Worm (Caenorhabditis elegans): Measurements from ENCODE around the gene lsm-7.

lsm-7 gene

DNA sequence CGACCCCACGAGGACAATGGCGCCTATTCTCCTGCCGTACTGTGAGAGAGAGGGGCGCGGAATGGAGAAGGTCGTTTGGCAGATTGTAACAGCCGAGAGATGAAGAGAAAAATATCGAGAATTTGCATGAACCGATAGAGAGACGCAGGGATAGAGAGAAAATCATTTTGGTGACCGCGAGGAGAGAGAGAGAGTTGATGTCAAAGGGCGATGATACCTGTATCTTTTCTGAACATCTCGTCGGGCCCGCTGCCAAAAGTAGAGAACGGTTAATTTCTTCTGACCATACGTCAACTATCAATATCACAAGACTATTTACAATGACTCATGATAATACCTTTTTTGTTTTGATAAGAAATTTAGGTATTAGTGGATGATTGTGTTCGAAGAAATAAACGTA, 42.7 kb downstream of the lsm-7 start (continued):
- TF ChIP-seq ces-1 (GFP tag; optimal IDR thresholded peaks at IDR 0.05), result no peak

DNA sequence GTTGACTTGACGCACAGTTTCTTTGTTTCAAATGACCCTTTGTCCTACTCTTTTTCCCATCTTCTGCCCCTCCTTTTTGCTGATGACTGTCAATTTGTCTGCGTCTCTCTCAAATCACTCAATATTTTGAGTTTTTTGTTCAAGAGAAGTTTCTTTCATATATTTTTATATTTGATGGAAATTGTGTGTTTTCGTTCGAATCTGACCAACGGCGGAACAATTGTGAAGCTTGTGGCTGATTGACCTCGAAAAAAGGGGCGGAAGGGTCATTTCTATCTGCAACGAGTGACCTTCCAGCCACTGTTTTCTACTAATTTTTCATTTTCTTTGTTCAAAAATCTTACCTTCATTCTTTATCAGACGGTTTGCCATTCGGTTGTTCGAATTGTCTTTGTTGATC, 45.3 kb downstream of the lsm-7 start:
- TF ChIP-seq snpc-1.2 (GFP tag; IDR thresholded peaks at IDR 0.05), result no peak
- no peak for TF ChIP-seq nhr-25 (tag; optimal IDR thresholded peaks at IDR 0.05; ENCODE audit: borderline replicate concordance, insufficient read depth)
- no peak for TF ChIP-seq attf-4 (tag; optimal IDR thresholded peaks at IDR 0.05)
- no peak for TF ChIP-seq fos-1 (tag; optimal IDR thresholded peaks at IDR 0.05)
- TF ChIP-seq ceh-44 (GFP tag; IDR thresholded peaks at IDR 0.05), result no peak
- no peak for TF ChIP-seq ceh-62 (tag; optimal IDR thresholded peaks at IDR 0.05)
- no peak for TF ChIP-seq nhr-77 (tag; optimal IDR thresholded peaks at IDR 0.05)
- TF ChIP-seq daf-16 (GFP tag; optimal IDR thresholded peaks at IDR 0.05), result no peak
- no peak for TF ChIP-seq daf-16 (tag; optimal IDR thresholded peaks at IDR 0.05)
- no peak for TF ChIP-seq lir-3 (tag; optimal IDR thresholded peaks at IDR 0.05)
- TF ChIP-seq nhr-41 (GFP tag; IDR thresholded peaks at IDR 0.05), result no peak
- no peak for TF ChIP-seq Y105C5A.15 (GFP tag; IDR thresholded peaks at IDR 0.05)
- TF ChIP-seq arid-1 (GFP tag; conservative IDR thresholded peaks at IDR 0.05), result no peak
- TF ChIP-seq madf-9 (GFP tag; conservative IDR thresholded peaks at IDR 0.05), result no peak
- no peak for TF ChIP-seq daf-19 (GFP tag; conservative IDR thresholded peaks at IDR 0.05)
- no peak for TF ChIP-seq nhr-42 (GFP tag; IDR thresholded peaks at IDR 0.05)
- no peak for TF ChIP-seq cey-2 (tag; optimal IDR thresholded peaks at IDR 0.05; ENCODE audit: borderline replicate concordance, insufficient read depth)
- TF ChIP-seq mdt-29 (GFP tag; IDR thresholded peaks at IDR 0.05), result no peak
- TF ChIP-seq jun-1 (tag; optimal IDR thresholded peaks at IDR 0.05), result no peak
- no peak for TF ChIP-seq ceh-20 (GFP tag; IDR thresholded peaks at IDR 0.05)

DNA sequence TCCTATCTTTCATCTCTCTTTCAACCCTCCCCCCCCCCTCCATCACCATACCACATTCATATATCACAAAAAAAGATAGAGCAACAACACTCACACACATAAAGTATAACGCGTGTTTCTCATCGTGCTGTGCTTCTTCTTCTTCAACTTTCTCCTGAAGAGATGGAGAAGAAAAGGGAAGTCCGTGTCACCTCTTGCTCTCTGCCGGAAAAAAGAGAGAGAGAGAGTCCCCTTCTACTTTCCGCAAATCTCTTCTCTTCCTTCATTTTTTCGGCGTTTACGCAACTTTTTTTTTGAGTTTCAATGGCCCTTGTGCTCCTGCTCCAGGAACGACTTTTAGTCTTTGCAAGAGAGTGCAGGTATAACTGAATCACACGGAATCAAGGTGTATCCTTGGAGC, 46.4 kb downstream of the lsm-7 start:
- TF ChIP-seq hlh-11 (tag; optimal IDR thresholded peaks at IDR 0.05), result peak; percentile 46
- no peak for TF ChIP-seq F26F4.8 (GFP tag; conservative IDR thresholded peaks at IDR 0.05)
- TF ChIP-seq attf-4 (tag; optimal IDR thresholded peaks at IDR 0.05), result no peak
- no peak for TF ChIP-seq nhr-111 (GFP tag; optimal IDR thresholded peaks at IDR 0.05)
- TF ChIP-seq mdl-1 (tag; optimal IDR thresholded peaks at IDR 0.05), result no peak
- TF ChIP-seq daf-8 (GFP tag; IDR thresholded peaks at IDR 0.05), result no peak
- no peak for TF ChIP-seq Y5F2A.4 (GFP tag; optimal IDR thresholded peaks at IDR 0.05)
- TF ChIP-seq nhr-41 (GFP tag; IDR thresholded peaks at IDR 0.05), result no peak
- TF ChIP-seq T26A8.4 (GFP tag; IDR thresholded peaks at IDR 0.05), result no peak
- peak; percentile 45 for TF ChIP-seq hlh-30 (tag; optimal IDR thresholded peaks at IDR 0.05; ENCODE audit: insufficient read depth)
- TF ChIP-seq fkh-10 (GFP tag; optimal IDR thresholded peaks at IDR 0.05), result peak; percentile 46
- TF ChIP-seq mxl-3 (GFP tag; optimal IDR thresholded peaks at IDR 0.05), result no peak
- TF ChIP-seq aha-1 (tag), result peak; percentile 25
- TF ChIP-seq mep-1 (tag; optimal IDR thresholded peaks at IDR 0.05), result peak; percentile 22
- TF ChIP-seq lsy-2 (tag; optimal IDR thresholded peaks at IDR 0.05), result peak in 1 of 2 experiments; percentile 13
- no peak for TF ChIP-seq egl-43 (GFP tag; IDR thresholded peaks at IDR 0.05)
- TF ChIP-seq F44E2.7 (GFP tag; IDR thresholded peaks at IDR 0.05), result no peak
- no peak for TF ChIP-seq T20F7.1 (GFP tag; optimal IDR thresholded peaks at IDR 0.05)
- TF ChIP-seq mes-2 (tag; optimal IDR thresholded peaks at IDR 0.05; ENCODE audit: poor library complexity, severe bottlenecking), result peak; percentile 10
- TF ChIP-seq egl-27 (tag; optimal IDR thresholded peaks at IDR 0.05), result no peak
- no peak for TF ChIP-seq daf-16 (GFP tag; optimal IDR thresholded peaks at IDR 0.05)
- TF ChIP-seq daf-16 (tag; optimal IDR thresholded peaks at IDR 0.05), result no peak
- TF ChIP-seq mxl-2 (GFP tag; conservative IDR thresholded peaks at IDR 0.05), result no peak
- peak; percentile 2 for TF ChIP-seq nhr-28 (tag; optimal IDR thresholded peaks at IDR 0.05)
- peak; percentile 63; the same call in 1 of the 2 replicates for TF ChIP-seq ctbp-1 (GFP tag; IDR thresholded peaks at IDR 0.05)
- peak in 1 of 2 experiments; percentile 94 for TF ChIP-seq unc-62 (GFP tag; optimal IDR thresholded peaks at IDR 0.05 in 1 of 2)
- TF ChIP-seq unc-62 (tag; optimal IDR thresholded peaks at IDR 0.05), result no peak
- TF ChIP-seq nhr-237 (tag; optimal IDR thresholded peaks at IDR 0.05), result no peak
- no peak for TF ChIP-seq nhr-10 (tag; optimal IDR thresholded peaks at IDR 0.05)

All from whole organism, L4 larva.